Fruit fly (Drosophila melanogaster): ENCODE results near the gene Acsf2.

Acsf2 gene

DNA sequence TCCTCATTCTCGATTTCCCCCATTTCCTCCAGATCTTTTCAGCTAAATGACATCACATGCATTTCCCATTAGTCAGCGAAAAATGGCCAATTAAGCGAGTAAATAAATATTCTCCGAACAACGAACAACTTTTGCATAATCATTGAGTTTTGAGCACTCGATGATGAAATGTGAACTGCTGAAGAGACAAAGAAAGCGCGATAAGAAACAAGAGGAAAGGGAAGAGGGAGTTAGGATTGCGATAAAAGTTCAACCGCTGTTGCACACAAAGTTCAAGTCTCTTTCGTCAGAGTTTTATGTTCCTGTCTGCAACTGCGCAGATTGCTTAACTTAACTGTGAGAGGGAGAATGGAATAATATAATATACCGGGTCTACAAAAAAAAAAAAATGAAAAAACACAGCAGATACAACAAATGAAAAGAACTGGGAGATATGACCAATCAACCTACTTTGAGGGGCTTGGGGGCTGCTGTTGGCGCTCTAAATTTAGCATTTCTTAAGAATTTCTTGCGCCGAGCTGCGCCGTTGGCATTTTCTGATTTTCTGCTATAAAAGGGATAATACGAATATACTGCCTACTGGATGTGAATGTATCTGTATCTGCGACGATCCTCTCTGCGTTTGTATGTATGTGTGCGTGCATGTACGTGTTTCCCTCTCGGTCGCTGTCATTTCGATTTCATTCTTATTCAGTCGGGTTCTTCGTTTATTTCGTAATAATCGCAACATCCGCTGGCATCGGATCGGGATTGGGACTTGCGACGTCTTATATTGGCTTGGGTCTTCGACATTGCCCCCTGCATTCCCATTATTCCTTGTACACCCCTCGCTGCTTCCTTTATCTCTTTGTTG, 47.4 kb downstream of the Acsf2 start (continued):
- TF ChIP-seq Max (GFP tag; optimal IDR thresholded peaks at IDR 0.05) (no peak), CG9817 (tag; optimal IDR thresholded peaks at IDR 0.05) (no peak), Nf-YC (tag; optimal IDR thresholded peaks at IDR 0.05) (no peak), hkb (optimal IDR thresholded peaks at IDR 0.05) (peak; percentile 21), hkb (GFP tag; IDR thresholded peaks at IDR 0.05) (no peak), Sox102F (GFP tag; optimal IDR thresholded peaks at IDR 0.05) (no peak), Blimp-1 (GFP tag; optimal IDR thresholded peaks at IDR 0.05) (peak; percentile 8), NC2β (GFP tag; optimal IDR thresholded peaks at IDR 0.05) (no peak), crp (GFP tag; optimal IDR thresholded peaks at IDR 0.05) (no peak), CG15011 (GFP tag; optimal IDR thresholded peaks at IDR 0.05) (no peak), CG30431 (GFP tag; optimal IDR thresholded peaks at IDR 0.05) (no peak), Elba2 (GFP tag; optimal IDR thresholded peaks at IDR 0.05) (no peak), sqz (GFP tag; optimal IDR thresholded peaks at IDR 0.05) (no peak), Optix (GFP tag; IDR thresholded peaks at IDR 0.05) (no peak), aop (GFP tag; IDR thresholded peaks at IDR 0.05) (no peak), cg (GFP tag; optimal IDR thresholded peaks at IDR 0.05) (peak; percentile 10), dm (GFP tag; optimal IDR thresholded peaks at IDR 0.05) (no peak)

DNA sequence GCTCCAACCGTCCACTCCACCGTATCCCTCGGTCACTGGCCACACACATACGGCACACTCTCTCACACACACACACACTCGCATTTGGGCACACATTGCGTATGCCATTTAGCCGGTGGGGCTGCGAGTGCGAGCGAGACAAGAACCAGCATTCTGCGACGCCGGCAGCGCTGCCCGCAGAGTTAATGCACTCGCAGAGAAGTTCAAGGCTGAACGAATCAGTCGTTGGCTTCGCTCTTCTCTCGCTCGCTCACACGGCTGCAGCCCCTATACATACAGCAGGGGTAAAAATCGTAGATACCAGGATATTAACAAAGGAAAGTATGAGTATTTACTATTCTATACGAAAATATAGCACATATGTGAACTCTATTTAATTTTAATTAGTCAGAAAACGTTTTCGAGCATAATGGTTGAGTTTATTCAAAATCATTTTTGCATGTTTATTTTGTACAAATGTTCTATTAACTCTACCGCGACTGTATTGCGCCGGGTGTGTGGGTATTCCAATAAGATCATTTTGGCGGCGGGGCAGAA, 49.0 kb downstream of the Acsf2 start:
- peak; percentile 91 for TF ChIP-seq CG1603 (tag; optimal IDR thresholded peaks at IDR 0.05)
- TF ChIP-seq CG9727 (GFP tag; optimal IDR thresholded peaks at IDR 0.05) = peak; percentile 81
- no peak for TF ChIP-seq ham (GFP tag; IDR thresholded peaks at IDR 0.05)
- peak; percentile 37; the same call in 2 of the 3 replicates for TF ChIP-seq jigr1 (GFP tag; IDR thresholded peaks at IDR 0.05)
- 0 out of 2 replicates have a peak, but pooled peaks have one; percentile 50 for TF ChIP-seq H2.0 (GFP tag; IDR thresholded peaks at IDR 0.05)
- peak; percentile 55 for TF ChIP-seq bab2 (GFP tag; optimal IDR thresholded peaks at IDR 0.05)
- no peak for TF ChIP-seq CG4730 (GFP tag; IDR thresholded peaks at IDR 0.05)
- TF ChIP-seq esg (GFP tag; conservative IDR thresholded peaks at IDR 0.05) = peak; percentile 65
- peak; percentile 67 for TF ChIP-seq ind (GFP tag; optimal IDR thresholded peaks at IDR 0.05)
- peak; percentile 86 for TF ChIP-seq phol (tag; optimal IDR thresholded peaks at IDR 0.05)
- TF ChIP-seq fu2 (GFP tag; optimal IDR thresholded peaks at IDR 0.05) = peak; percentile 35
- peak; percentile 53 for TF ChIP-seq CG11398 (GFP tag; optimal IDR thresholded peaks at IDR 0.05)
- peak; percentile 67 for TF ChIP-seq CG7786 (GFP tag; optimal IDR thresholded peaks at IDR 0.05)
- peak; percentile 34; the same call in 1 of the 2 replicates for TF ChIP-seq sob (GFP tag; IDR thresholded peaks at IDR 0.05)
- TF ChIP-seq CG6175 (GFP tag; IDR thresholded peaks at IDR 0.05) = no peak
- TF ChIP-seq Nf-YB (GFP tag; optimal IDR thresholded peaks at IDR 0.05) = peak; percentile 78
- peak; percentile 70 for TF ChIP-seq az2 (GFP tag; optimal IDR thresholded peaks at IDR 0.05)
- peak; percentile 19 for TF ChIP-seq repo (GFP tag; optimal IDR thresholded peaks at IDR 0.05)
- no peak for TF ChIP-seq dimm (GFP tag; IDR thresholded peaks at IDR 0.05)
- peak; percentile 43 for TF ChIP-seq CG4854 (GFP tag; optimal IDR thresholded peaks at IDR 0.05)
- no peak for TF ChIP-seq usp (GFP tag; optimal IDR thresholded peaks at IDR 0.05)
- no peak for TF ChIP-seq prd (optimal IDR thresholded peaks at IDR 0.05)
- TF ChIP-seq prd (GFP tag; IDR thresholded peaks at IDR 0.05) = peak; percentile 81
- peak; percentile 57 for TF ChIP-seq CG12155 (GFP tag; optimal IDR thresholded peaks at IDR 0.05)
- no peak for TF ChIP-seq CG12744 (GFP tag; optimal IDR thresholded peaks at IDR 0.05)
- peak; percentile 44 for TF ChIP-seq CG18764 (GFP tag; optimal IDR thresholded peaks at IDR 0.05)
- no peak for TF ChIP-seq CHES-1-like (GFP tag; optimal IDR thresholded peaks at IDR 0.05)
- no peak for TF ChIP-seq pan (optimal IDR thresholded peaks at IDR 0.05)
- TF ChIP-seq pan (GFP tag; optimal IDR thresholded peaks at IDR 0.05 in 1 of 2, IDR thresholded peaks at IDR 0.05 in 1 of 2) = peak in 1 of 2 experiments; percentile 72
- TF ChIP-seq psq (GFP tag; optimal IDR thresholded peaks at IDR 0.05) = no peak
- peak; percentile 55 for TF ChIP-seq en (GFP tag; optimal IDR thresholded peaks at IDR 0.05)
- peak; percentile 45 for TF ChIP-seq CG1529 (GFP tag; optimal IDR thresholded peaks at IDR 0.05)
- TF ChIP-seq trem (tag; optimal IDR thresholded peaks at IDR 0.05) = peak; percentile 85

Measured in whole organism, embryonic.